Worm (Caenorhabditis elegans) whole organism, mixed stage, embryonic: ENCODE measurements around the gene lgc-4.

ENCODE experiments used
- flh-1 ChIP-seq: fragments of 200-800 bp; sonication (Bioruptor generic); optimal IDR thresholded peaks from 2 replicates; lab custom pipeline; 2018; ENCODE audit warnings: mild to moderate bottlenecking, missing genetic modification characterization, moderate library complexity, missing compliant biosample characterization
- hlh-1 ChIP-seq: fragments of 150-350 bp; optimal IDR thresholded peaks from 2 replicates; lab custom pipeline; 2014; ENCODE audit warnings: missing biosample characterization, missing genetic modification reagents, missing genetic modification characterization
- lin-13 ChIP-seq: fragments of 150-350 bp; optimal IDR thresholded peaks from 2 replicates; lab custom pipeline; 2014; ENCODE audit warnings: missing biosample characterization, missing genetic modification characterization
- lsy-2 ChIP-seq: fragments of 150-350 bp; optimal IDR thresholded peaks from 2 replicates; lab custom pipeline; 2014; ENCODE audit warnings: missing biosample characterization, missing genetic modification characterization
- mab-5 ChIP-seq: fragments of 150-350 bp; optimal IDR thresholded peaks from 2 replicates; lab custom pipeline; 2014; ENCODE audit warnings: missing biosample characterization, missing genetic modification characterization
- nhr-12 ChIP-seq: fragments of 150-350 bp; optimal IDR thresholded peaks from 2 replicates; lab custom pipeline; 2014; ENCODE audit warnings: missing biosample characterization, missing genetic modification characterization
- nhr-237 ChIP-seq: fragments of 150-350 bp; optimal IDR thresholded peaks from 2 replicates; lab custom pipeline; 2014; ENCODE audit warnings: missing biosample characterization, missing genetic modification characterization
- nhr-28 ChIP-seq: fragments of 150-350 bp; optimal IDR thresholded peaks from 2 replicates; lab custom pipeline; 2014; ENCODE audit warnings: missing biosample characterization, missing genetic modification characterization
- nhr-76 ChIP-seq: sonication (generic microtip); optimal IDR thresholded peaks from 2 replicates; lab custom pipeline; 2017; ENCODE audit warnings: missing biosample characterization, missing genetic modification characterization
- pha-4 ChIP-seq: fragments of 150-350 bp; optimal IDR thresholded peaks from 2 replicates; lab custom pipeline; 2018; ENCODE audit warnings: missing biosample characterization, missing genetic modification reagents, missing genetic modification characterization
- snpc-4 ChIP-seq: fragments of 150-350 bp; optimal IDR thresholded peaks from 2 replicates; lab custom pipeline; 2014; ENCODE audit warnings: missing biosample characterization, missing genetic modification characterization
- unc-62 ChIP-seq: fragments of 150-350 bp; optimal IDR thresholded peaks from 2 replicates; lab custom pipeline; 2014; ENCODE audit warnings: missing biosample characterization, missing genetic modification reagents, missing genetic modification characterization
- ztf-11 ChIP-seq: fragments of 150-350 bp; optimal IDR thresholded peaks from 2 replicates; lab custom pipeline; 2014; ENCODE audit warnings: missing biosample characterization, missing genetic modification characterization

DNA sequence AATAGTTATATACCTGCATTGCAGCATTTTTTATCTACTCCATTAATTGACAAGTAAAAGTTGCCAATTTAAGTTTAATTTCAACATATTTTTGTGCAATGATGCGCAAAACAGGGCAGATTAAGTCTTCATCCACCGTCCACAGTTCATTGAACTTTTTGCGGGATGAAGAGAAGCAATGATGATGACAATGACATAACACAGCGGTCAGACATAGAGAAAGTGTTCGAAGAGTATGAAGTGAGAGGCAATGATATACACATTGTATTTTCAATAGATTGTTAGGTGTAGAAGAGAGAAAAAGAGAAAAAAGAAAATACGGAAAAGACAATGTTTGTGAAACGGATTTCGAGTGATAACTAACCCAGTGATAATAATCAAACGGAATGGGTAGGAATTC lies 15.1 kb downstream of the lgc-4 start:
- TF ChIP-seq lin-13 (no peak), mab-5 (tag; lab: Kevin White, UChicago) (no peak), unc-62 (no peak), pha-4 (tag; lab: Kevin White, UChicago) (no peak), hlh-1 (tag; lab: Kevin White, UChicago) (no peak), nhr-28 (tag; lab: Kevin White, UChicago) (no peak), nhr-237 (tag; lab: Kevin White, UChicago) (no peak), nhr-76 (no peak), ztf-11 (tag; lab: Kevin White, UChicago) (no peak), flh-1 (GFP tag; lab: Kevin White, UChicago) (no peak), nhr-12 (no peak), lsy-2 (tag; lab: Kevin White, UChicago) (no peak), snpc-4 (tag; lab: Kevin White, UChicago) (no peak)
